Worm (Caenorhabditis elegans): ENCODE results near the gene srg-13.

ce11 chrIII:4671949-4672348, at the start of gene srg-13:
- TF ChIP-seq lsy-2 (tag; optimal IDR thresholded peaks at IDR 0.05) (no peak), unc-39 (tag; optimal IDR thresholded peaks at IDR 0.05) (no peak)
